Fruit fly (Drosophila melanogaster) Kc167 (cell line): ENCODE results near the gene CG3597.

Experiments
- Myc ChIP-seq: fragments of >200 bp; optimal IDR thresholded peaks from 2 replicates; lab custom pipeline; 2017; ENCODE audit warnings: missing external identifiers
- Sin3A ChIP-seq: fragments of >200 bp; optimal IDR thresholded peaks from 2 replicates; lab custom pipeline; 2018; ENCODE audit warnings: missing external identifiers
- h ChIP-seq: fragments of >200 bp; optimal IDR thresholded peaks from 3 replicates; lab custom pipeline; 2018; ENCODE audit warnings: missing external identifiers
- insv ChIP-seq: fragments of >200 bp; optimal IDR thresholded peaks from 3 replicates; lab custom pipeline; 2018; ENCODE audit warnings: missing external identifiers
- psq ChIP-seq: fragments of >200 bp; optimal IDR thresholded peaks from 2 replicates; lab custom pipeline; 2017; ENCODE audit warnings: missing external identifiers
- ttk ChIP-seq: sonication (Bioruptor generic); optimal IDR thresholded peaks from 2 replicates; lab custom pipeline; 2017; ENCODE audit warnings: missing external identifiers

DNA sequence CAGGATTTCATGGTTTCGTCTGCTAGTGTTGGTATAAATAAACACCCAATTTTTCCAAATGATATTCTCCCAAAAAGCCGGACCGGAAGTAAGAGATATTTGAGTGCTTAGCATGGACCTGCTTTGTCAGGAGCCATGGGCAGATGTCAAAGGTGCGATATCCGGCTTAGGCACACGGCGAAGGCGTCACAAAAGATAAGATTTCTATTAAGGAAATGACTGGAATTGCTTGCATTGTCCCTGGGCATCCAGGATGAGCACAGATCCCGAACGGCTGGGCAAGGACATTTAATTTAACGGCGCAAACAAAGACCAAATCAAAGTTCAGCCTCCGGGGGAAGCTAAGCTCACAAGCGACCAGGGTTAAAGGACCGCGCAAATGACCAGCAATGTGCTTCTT is 14.4 kb upstream of the CG3597 start, which contains the start of gene CG3557:
- TF ChIP-seq psq (lab: Kevin White, UChicago) (no peak), h (lab: Kevin White, UChicago) (no peak), Myc (lab: Kevin White, UChicago) (no peak), Sin3A (no peak), insv (lab: Kevin White, UChicago) (no peak), ttk (lab: Kevin White, UChicago) (no peak)
